Fruit fly (Drosophila melanogaster): ENCODE data around the gene CG14102.

Gene CG14102

DNA sequence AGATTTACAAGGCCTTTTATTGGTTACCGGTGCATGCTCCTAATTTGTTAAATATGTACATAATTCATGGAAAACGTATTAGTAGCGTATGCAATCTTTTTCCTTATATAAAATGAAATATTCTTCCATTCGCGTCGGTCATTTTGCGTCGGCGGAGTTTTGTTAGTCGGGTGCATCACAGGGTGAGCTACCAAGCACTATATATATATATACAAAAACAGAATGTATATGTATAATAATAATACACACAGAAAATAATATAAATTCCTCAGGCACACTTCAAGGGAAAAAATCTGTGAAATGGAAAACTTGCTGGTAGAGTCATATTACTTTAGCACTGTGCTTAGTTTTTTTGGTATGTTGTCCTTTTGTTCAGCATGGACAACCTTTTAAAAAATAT is 2.1 kb downstream of the CG14102 start, which contains the start of gene Ir76a:
TSS of gene Ir76a (plus strand) at position 301 of the 400 bp plus-strand sequence.
- TF ChIP-seq CG6276 (GFP tag; optimal IDR thresholded peaks at IDR 0.05) (no peak), spab (GFP tag; optimal IDR thresholded peaks at IDR 0.05) (no peak), Sox14 (GFP tag; optimal IDR thresholded peaks at IDR 0.05) (no peak)

DNA sequence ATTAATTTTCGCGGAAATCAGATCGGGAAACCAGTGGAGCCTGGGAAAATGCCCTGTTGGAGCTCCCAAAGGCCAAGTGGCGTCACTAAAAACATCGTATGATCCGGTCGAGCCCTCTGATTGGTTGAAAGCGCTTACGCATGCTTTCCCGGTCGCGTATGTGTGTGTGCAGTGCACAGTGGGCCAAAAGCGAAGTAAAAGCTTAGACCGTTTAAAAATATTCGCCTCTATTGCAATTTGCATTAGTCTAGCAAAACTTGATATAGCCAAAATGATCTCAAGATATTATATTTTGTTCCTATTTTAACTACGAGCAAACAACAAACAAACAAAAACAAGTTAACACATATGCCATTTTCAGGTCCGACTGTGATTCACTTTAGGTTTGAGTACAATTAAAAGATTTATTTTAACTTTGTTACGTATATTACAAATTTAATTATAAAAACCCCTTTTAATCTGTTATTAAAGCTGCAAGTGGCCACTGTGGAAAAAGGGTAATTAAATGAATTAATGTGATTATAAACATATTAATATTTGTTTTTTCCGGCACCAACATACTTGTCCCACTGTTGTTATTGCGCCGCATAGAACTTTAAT is 6.8 kb downstream of the CG14102 start:
- peak; percentile 94 for TF ChIP-seq svp (GFP tag)
- peak; percentile 91 for TF ChIP-seq Met (GFP tag; optimal IDR thresholded peaks at IDR 0.05)
- TF ChIP-seq Hr39 (GFP tag; optimal IDR thresholded peaks at IDR 0.05), result peak; percentile 86
- peak; percentile 59 for TF ChIP-seq CG6854 (GFP tag; optimal IDR thresholded peaks at IDR 0.05)
- TF ChIP-seq Ets96B (tag; optimal IDR thresholded peaks at IDR 0.05), result peak; percentile 88
- peak; percentile 90 for TF ChIP-seq CG6792 (GFP tag; optimal IDR thresholded peaks at IDR 0.05)
- TF ChIP-seq CG34406 (GFP tag; optimal IDR thresholded peaks at IDR 0.05), result peak; percentile 89
- peak; percentile 81 for TF ChIP-seq dsx (GFP tag; optimal IDR thresholded peaks at IDR 0.05; ENCODE audit: poor library complexity, severe bottlenecking)
- TF ChIP-seq OdsH (GFP tag; optimal IDR thresholded peaks at IDR 0.05), result peak; percentile 89
- TF ChIP-seq Ets21C (GFP tag; optimal IDR thresholded peaks at IDR 0.05), result peak; percentile 81
- peak; percentile 89 for TF ChIP-seq CG11762 (GFP tag; optimal IDR thresholded peaks at IDR 0.05; ENCODE audit: insufficient read depth)
- TF ChIP-seq Hr38 (GFP tag; optimal IDR thresholded peaks at IDR 0.05), result no peak
- peak; percentile 93 for TF ChIP-seq CG6808 (GFP tag; optimal IDR thresholded peaks at IDR 0.05)
- TF ChIP-seq pdm3 (GFP tag; optimal IDR thresholded peaks at IDR 0.05), result peak; percentile 90
- TF ChIP-seq CG11294 (GFP tag; IDR thresholded peaks at IDR 0.05), result peak; percentile 64
- peak; percentile 83 for TF ChIP-seq CG15336 (GFP tag; IDR thresholded peaks at IDR 0.05)
- TF ChIP-seq CG8632 (GFP tag; optimal IDR thresholded peaks at IDR 0.05), result peak; percentile 89
- peak; percentile 83 for TF ChIP-seq CG6163 (GFP tag; IDR thresholded peaks at IDR 0.05)
- peak; percentile 90 for TF ChIP-seq CG10669 (GFP tag; optimal IDR thresholded peaks at IDR 0.05)
- peak; percentile 63 for TF ChIP-seq Blimp-1 (GFP tag; optimal IDR thresholded peaks at IDR 0.05)
- TF ChIP-seq CG10631 (GFP tag; optimal IDR thresholded peaks at IDR 0.05), result peak; percentile 83
- TF ChIP-seq Sox15 (GFP tag; optimal IDR thresholded peaks at IDR 0.05), result peak; percentile 77
- peak; percentile 92 for TF ChIP-seq Hr4 (GFP tag; optimal IDR thresholded peaks at IDR 0.05)
- TF ChIP-seq CG8119 (GFP tag; IDR thresholded peaks at IDR 0.05), result peak; percentile 87
- TF ChIP-seq acj6 (GFP tag; optimal IDR thresholded peaks at IDR 0.05), result peak; percentile 90
- TF ChIP-seq achi (GFP tag; optimal IDR thresholded peaks at IDR 0.05), result peak; percentile 90
- TF ChIP-seq cyc (GFP tag; optimal IDR thresholded peaks at IDR 0.05), result peak; percentile 76
- peak; percentile 58 for TF ChIP-seq CG9139 (GFP tag; optimal IDR thresholded peaks at IDR 0.05)
- TF ChIP-seq CG6276 (GFP tag; optimal IDR thresholded peaks at IDR 0.05), result peak; percentile 94
- peak; percentile 89 for TF ChIP-seq Smox (GFP tag; optimal IDR thresholded peaks at IDR 0.05)
- peak; percentile 64 for TF ChIP-seq Eip93F (GFP tag; optimal IDR thresholded peaks at IDR 0.05)
- peak; percentile 83 for TF ChIP-seq Eip75B (GFP tag; optimal IDR thresholded peaks at IDR 0.05)
- peak; percentile 83 for TF ChIP-seq vri (GFP tag; optimal IDR thresholded peaks at IDR 0.05)
- TF ChIP-seq CG7368 (GFP tag; optimal IDR thresholded peaks at IDR 0.05), result peak; percentile 64
- TF ChIP-seq CG31627 (GFP tag; optimal IDR thresholded peaks at IDR 0.05), result peak; percentile 80
- TF ChIP-seq dac (GFP tag; optimal IDR thresholded peaks at IDR 0.05), result peak; percentile 87
- TF ChIP-seq net (GFP tag; optimal IDR thresholded peaks at IDR 0.05), result peak; percentile 95
- peak; percentile 88 for TF ChIP-seq spab (GFP tag; optimal IDR thresholded peaks at IDR 0.05)
- TF ChIP-seq CG32006 (GFP tag; optimal IDR thresholded peaks at IDR 0.05), result peak; percentile 96
- TF ChIP-seq eg (GFP tag; IDR thresholded peaks at IDR 0.05), result peak; percentile 81
- peak; percentile 98 for TF ChIP-seq Eip78C (GFP tag)
- TF ChIP-seq Sox102F (GFP tag; optimal IDR thresholded peaks at IDR 0.05), result peak; percentile 90
- TF ChIP-seq topi (GFP tag; optimal IDR thresholded peaks at IDR 0.05), result peak; percentile 90
- TF ChIP-seq Gug (GFP tag; IDR thresholded peaks at IDR 0.05), result peak; percentile 63
- peak; percentile 71 for TF ChIP-seq fd85E (GFP tag; optimal IDR thresholded peaks at IDR 0.05)
- TF ChIP-seq CG4318 (GFP tag; optimal IDR thresholded peaks at IDR 0.05), result peak; percentile 90
- peak; percentile 85 for TF ChIP-seq Lpt (GFP tag; optimal IDR thresholded peaks at IDR 0.05)
- TF ChIP-seq CG3919 (GFP tag; optimal IDR thresholded peaks at IDR 0.05), result peak; percentile 89

Data from whole organism, prepupa.